Worm (Caenorhabditis elegans) whole organism, L4 larva: ENCODE results near the gene clec-228.

ENCODE experiments used
- D1046.2 ChIP-seq: fragments of 200-800 bp; sonication (Bioruptor generic); IDR thresholded peaks from 2 replicates; pipeline ENCODE4 v1.3.6; 2022; ENCODE audit warnings: missing genetic modification characterization, missing compliant biosample characterization
- T26A8.4 ChIP-seq: fragments of 200-800 bp; sonication (Bioruptor generic); IDR thresholded peaks from 2 replicates; pipeline ENCODE4 v1.3.6; 2022; ENCODE audit warnings: missing genetic modification characterization, missing compliant biosample characterization
- Y105C5A.15 ChIP-seq: fragments of 200-800 bp; sonication (Bioruptor generic); IDR thresholded peaks from 2 replicates; pipeline ENCODE4 v1.3.6; 2022; ENCODE audit warnings: missing genetic modification characterization, missing compliant biosample characterization
- ZK546.5 ChIP-seq, 2 experiments: sonication (generic microtip); optimal IDR thresholded peaks; 2 replicates each; lab custom pipeline; 2017; ENCODE audit warnings: missing biosample characterization in 2 of 2, missing genetic modification characterization in 2 of 2
- aha-1 ChIP-seq: fragments of 150-350 bp; peaks from one replicate; lab custom pipeline; 2014; ENCODE audit warnings: missing biosample characterization, missing genetic modification characterization
- ceh-20 ChIP-seq: fragments of 200-800 bp; sonication (Bioruptor generic); IDR thresholded peaks from 2 replicates; pipeline ENCODE4 v1.3.6; 2022; ENCODE audit warnings: missing genetic modification reagents, missing genetic modification characterization, missing compliant biosample characterization
- ceh-32 ChIP-seq: sonication (generic microtip); optimal IDR thresholded peaks from 2 replicates; lab custom pipeline; 2016; ENCODE audit warnings: mild to moderate bottlenecking, missing genetic modification characterization, missing compliant biosample characterization; ENCODE audit not compliant: poor library complexity
- ceh-82 ChIP-seq: sonication (generic microtip); optimal IDR thresholded peaks from 2 replicates; lab custom pipeline; 2017; ENCODE audit warnings: missing biosample characterization, missing genetic modification characterization
- cey-2 ChIP-seq: sonication (generic microtip); optimal IDR thresholded peaks from 3 replicates; lab custom pipeline; 2017; ENCODE audit warnings: missing genetic modification characterization, mild to moderate bottlenecking, missing compliant biosample characterization, antibody characterized with exemption, borderline replicate concordance; ENCODE audit not compliant: insufficient read depth
- ctbp-1 ChIP-seq: fragments of 200-800 bp; sonication (Bioruptor generic); IDR thresholded peaks from 2 replicates; pipeline ENCODE4 v1.3.6; 2022; ENCODE audit warnings: missing genetic modification reagents, missing genetic modification characterization, missing compliant biosample characterization
- daf-16 ChIP-seq, 3 experiments: sonication (generic microtip); optimal IDR thresholded peaks; 2 replicates each; lab custom pipeline; 2016 to 2017; ENCODE audit warnings: missing genetic modification characterization in 3 of 3, missing genetic modification reagents in 3 of 3, mild to moderate bottlenecking in 2 of 3, missing compliant biosample characterization in 2 of 3, missing biosample characterization in 1 of 3, moderate library complexity in 1 of 3
- daf-8 ChIP-seq: fragments of 200-800 bp; sonication (Bioruptor generic); IDR thresholded peaks from 2 replicates; pipeline ENCODE4 v1.3.6; 2022; ENCODE audit warnings: missing genetic modification characterization, missing compliant biosample characterization
- dmd-6 ChIP-seq: fragments of 200-800 bp; sonication (Bioruptor generic); IDR thresholded peaks from 2 replicates; pipeline ENCODE4 v1.3.6; 2022; ENCODE audit warnings: missing genetic modification reagents, missing genetic modification characterization, missing compliant biosample characterization
- dpl-1 ChIP-seq: fragments of 150-350 bp; optimal IDR thresholded peaks from 2 replicates; lab custom pipeline; 2014; ENCODE audit warnings: missing biosample characterization, missing genetic modification reagents, missing genetic modification characterization
- duxl-1 ChIP-seq: sonication (generic microtip); optimal IDR thresholded peaks from 2 replicates; lab custom pipeline; 2016; ENCODE audit warnings: mild to moderate bottlenecking, missing genetic modification characterization, moderate library complexity, missing compliant biosample characterization; ENCODE audit not compliant: poor library complexity
- fkh-10 ChIP-seq: fragments of 150-350 bp; optimal IDR thresholded peaks from 2 replicates; lab custom pipeline; 2014; ENCODE audit warnings: missing biosample characterization, missing genetic modification reagents, missing genetic modification characterization
- hmg-1.1 ChIP-seq: fragments of 200-800 bp; sonication (Bioruptor generic); IDR thresholded peaks from 2 replicates; pipeline ENCODE4 v1.3.6; 2022; ENCODE audit warnings: missing genetic modification reagents, missing genetic modification characterization, missing compliant biosample characterization
- lim-7 ChIP-seq: fragments of 200-800 bp; sonication (Bioruptor generic); IDR thresholded peaks from 2 replicates; pipeline ENCODE4 v1.3.6; 2022; ENCODE audit warnings: missing genetic modification characterization, missing compliant biosample characterization
- lin-1 ChIP-seq: fragments of 200-800 bp; sonication (Bioruptor generic); IDR thresholded peaks from 2 replicates; pipeline ENCODE4 v1.3.6; 2022; ENCODE audit warnings: missing genetic modification reagents, missing genetic modification characterization, missing compliant biosample characterization
- lin-38 ChIP-seq: fragments of 200-800 bp; sonication (Bioruptor generic); IDR thresholded peaks from 2 replicates; pipeline ENCODE4 v1.3.6; 2022; ENCODE audit warnings: missing genetic modification reagents, missing genetic modification characterization, missing compliant biosample characterization
- lsy-2 ChIP-seq, 2 experiments: fragments of 150-350 bp in 1 of 2; sonication (generic microtip) in 1 of 2; optimal IDR thresholded peaks; 2 replicates each; lab custom pipeline; 2014 to 2017; ENCODE audit warnings: missing biosample characterization in 2 of 2, missing genetic modification characterization in 2 of 2
- madf-9 ChIP-seq: fragments of 200-800 bp; sonication (Bioruptor generic); conservative IDR thresholded peaks from 2 replicates; pipeline ENCODE4 v1.3.6; 2022; ENCODE audit warnings: missing genetic modification reagents, missing genetic modification characterization, missing compliant biosample characterization
- nhr-10 ChIP-seq: fragments of 150-350 bp; optimal IDR thresholded peaks from 2 replicates; lab custom pipeline; 2014; ENCODE audit warnings: missing biosample characterization, missing genetic modification characterization
- nhr-237 ChIP-seq: sonication (generic microtip); optimal IDR thresholded peaks from 2 replicates; lab custom pipeline; 2017; ENCODE audit warnings: missing biosample characterization, missing genetic modification characterization
- nhr-42 ChIP-seq: fragments of 200-800 bp; sonication (Bioruptor generic); IDR thresholded peaks from 2 replicates; pipeline ENCODE4 v1.3.6; 2022; ENCODE audit warnings: missing genetic modification characterization, missing compliant biosample characterization
- nhr-76 ChIP-seq: fragments of 150-350 bp; optimal IDR thresholded peaks from 2 replicates; lab custom pipeline; 2014; ENCODE audit warnings: missing biosample characterization, missing genetic modification characterization
- nhr-77 ChIP-seq: fragments of 150-350 bp; optimal IDR thresholded peaks from 2 replicates; lab custom pipeline; 2014; ENCODE audit warnings: missing biosample characterization, missing genetic modification characterization
- pqm-1 ChIP-seq: sonication (generic microtip); optimal IDR thresholded peaks from 2 replicates; lab custom pipeline; 2017; ENCODE audit warnings: missing biosample characterization, missing genetic modification characterization
- rbr-2 ChIP-seq: sonication (generic microtip); optimal IDR thresholded peaks from 2 replicates; lab custom pipeline; 2016; ENCODE audit warnings: missing genotype, missing genetic modification characterization, missing compliant biosample characterization
- unc-62 ChIP-seq, 3 experiments: fragments of 150-350 bp in 1 of 3; sonication (generic microtip); optimal IDR thresholded peaks in 2 of 3; peaks in 1 of 3; 1 replicate in 1 of 3; 2 replicates in 2 of 3; lab custom pipeline; 2014 to 2017; ENCODE audit warnings: missing biosample characterization in 3 of 3, missing genetic modification characterization in 3 of 3, missing genetic modification reagents in 3 of 3, missing genotype in 1 of 3
- vab-7 ChIP-seq: fragments of 200-800 bp; sonication (Bioruptor generic); IDR thresholded peaks from 2 replicates; pipeline ENCODE4 v1.3.6; 2022; ENCODE audit warnings: missing genetic modification reagents, missing genetic modification characterization, missing compliant biosample characterization
- zag-1 ChIP-seq: fragments of 150-350 bp; optimal IDR thresholded peaks from 2 replicates; lab custom pipeline; 2014; ENCODE audit warnings: missing biosample characterization, missing genetic modification characterization
- zip-2 ChIP-seq: fragments of 150-350 bp; optimal IDR thresholded peaks from 2 replicates; lab custom pipeline; 2014; ENCODE audit warnings: missing biosample characterization, missing genetic modification characterization
- ztf-11 ChIP-seq: fragments of 150-350 bp; optimal IDR thresholded peaks from 2 replicates; lab custom pipeline; 2014; ENCODE audit warnings: missing biosample characterization, missing genetic modification characterization
- ztf-7 ChIP-seq: fragments of 150-350 bp; optimal IDR thresholded peaks from 2 replicates; lab custom pipeline; 2014; ENCODE audit warnings: missing biosample characterization, missing genetic modification characterization

The clec-228 gene

ce11 chrV:15315827-15316527 is 23.3 kb downstream of the clec-228 start, which contains the start of the genes srt-22 and nhr-246:
Gene srt-22 (minus strand): TSS chrV:15315927.
Gene nhr-246 (plus strand): TSS chrV:15316477.
- TF ChIP-seq daf-8 (GFP tag; lab: Robert Waterston, UW) (no peak), lsy-2 (tag; optimal IDR thresholded peaks at IDR 0.05; lab: Kevin White, UChicago) (no peak), daf-16 (GFP tag; optimal IDR thresholded peaks at IDR 0.05; lab: Kevin White, UChicago) (no peak), daf-16 (tag; optimal IDR thresholded peaks at IDR 0.05; lab: Kevin White, UChicago) (peak; percentile 90)
- TF ChIP-seq, all 104 proteins: peak for 1

- no peak for TF ChIP-seq nhr-42
- no peak for TF ChIP-seq ceh-32 (tag; lab: Kevin White, UChicago)
- no peak for TF ChIP-seq ztf-11
- no peak for TF ChIP-seq vab-7
- no peak for TF ChIP-seq lin-38 (GFP tag; lab: Robert Waterston, UW)
- TF ChIP-seq ZK546.5 (tag; optimal IDR thresholded peaks at IDR 0.05; lab: Kevin White, UChicago), result no peak
- no peak for TF ChIP-seq ztf-7
- TF ChIP-seq duxl-1 (tag; lab: Kevin White, UChicago), result no peak
- no peak for TF ChIP-seq nhr-10
- no peak for TF ChIP-seq nhr-237
- peak in 1 of 2 experiments; percentile 81 for TF ChIP-seq unc-62 (GFP tag; optimal IDR thresholded peaks at IDR 0.05 in 1 of 2; lab: Kevin White, UChicago)
- no peak for TF ChIP-seq unc-62 (tag; optimal IDR thresholded peaks at IDR 0.05; lab: Kevin White, UChicago)
- no peak for TF ChIP-seq madf-9 (GFP tag; lab: Robert Waterston, UW)
- no peak for TF ChIP-seq nhr-76 (tag; lab: Kevin White, UChicago)
- no peak for TF ChIP-seq D1046.2
- peak; percentile 69 for TF ChIP-seq aha-1 (tag; lab: Kevin White, UChicago)
- TF ChIP-seq ceh-82 (tag; lab: Kevin White, UChicago), result no peak
These were observed 25.7 kb downstream of the clec-228 start for ce11 chrV:15313529-15313928.

DNA sequence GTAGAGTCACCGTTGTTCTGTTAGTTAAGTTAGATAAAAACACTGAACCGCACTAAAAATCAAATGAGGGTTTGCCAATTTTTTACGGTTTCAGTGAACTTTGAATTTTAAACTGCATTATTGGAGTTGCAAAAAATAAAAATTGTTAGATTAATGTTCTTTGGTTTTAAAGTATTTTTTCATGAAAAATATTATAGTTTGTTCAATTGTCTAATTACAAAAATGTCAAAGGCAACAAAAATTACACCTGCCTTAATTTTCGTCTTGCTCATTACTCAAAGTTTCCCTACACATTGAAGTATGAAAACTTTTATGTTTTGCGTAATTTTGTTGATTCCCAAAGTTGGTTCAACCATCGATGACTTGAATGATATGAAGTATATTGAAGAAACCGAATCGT is 28.5 kb downstream of the clec-228 start, which contains the start of gene irld-62:
Gene irld-62 (plus strand): TSS at position 301 of the 400 bp plus-strand sequence.
- TF ChIP-seq cey-2, result no peak
- no peak for TF ChIP-seq ceh-20 (GFP tag; lab: Robert Waterston, UW)
- TF ChIP-seq lin-1 (GFP tag; lab: Robert Waterston, UW), result no peak
- no peak for TF ChIP-seq ctbp-1

DNA sequence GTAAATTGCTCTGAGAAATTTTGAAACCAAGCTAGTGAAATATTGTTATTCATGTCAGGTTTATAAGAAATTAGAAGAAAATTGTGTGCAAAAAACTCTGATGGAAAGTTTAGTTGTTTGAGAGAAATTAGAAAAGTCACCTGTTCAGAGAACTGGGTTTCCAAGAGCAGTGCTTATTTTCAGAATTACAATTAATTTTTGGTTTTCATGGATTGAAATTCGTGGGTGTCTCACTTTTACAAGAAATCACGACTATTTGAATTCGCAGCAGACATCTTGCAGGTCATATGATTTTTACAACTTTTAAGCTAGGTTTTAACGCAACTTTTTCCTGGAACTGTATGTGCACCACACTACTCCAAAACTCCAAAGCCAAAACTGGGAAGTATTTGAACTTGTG is 30.3 kb downstream of the clec-228 start, which contains the start of gene srz-10:
Gene srz-10 (minus strand): TSS at position 88 of the 400 bp plus-strand sequence.
- TF ChIP-seq T26A8.4 (GFP tag; lab: Robert Waterston, UW) (no peak), lim-7 (GFP tag; lab: Robert Waterston, UW) (no peak), nhr-237 (no peak), dmd-6 (GFP tag; lab: Robert Waterston, UW) (no peak), Y105C5A.15 (GFP tag; lab: Robert Waterston, UW) (no peak), pqm-1 (tag; lab: Kevin White, UChicago) (no peak)

ce11 chrV:15306745-15307144 is 32.5 kb downstream of the clec-228 start, which contains the start of gene T26H8.4:
Gene T26H8.4 (minus strand): TSS chrV:15306845.
- no peak for TF ChIP-seq nhr-77 (tag; lab: Kevin White, UChicago)
- no peak for TF ChIP-seq zip-2 (tag; lab: Kevin White, UChicago)
- no peak for TF ChIP-seq duxl-1 (tag; lab: Kevin White, UChicago)
- TF ChIP-seq dpl-1 (GFP tag; lab: Kevin White, UChicago), result no peak
- no peak for TF ChIP-seq ztf-7
- no peak for TF ChIP-seq fkh-10
- TF ChIP-seq madf-9 (GFP tag; lab: Robert Waterston, UW), result no peak
- TF ChIP-seq ceh-82 (tag; lab: Kevin White, UChicago), result no peak
- no peak for TF ChIP-seq T26A8.4 (GFP tag; lab: Robert Waterston, UW)
- TF ChIP-seq rbr-2 (tag; lab: Kevin White, UChicago), result no peak
- TF ChIP-seq ceh-20 (GFP tag; lab: Robert Waterston, UW), result no peak
- TF ChIP-seq zag-1 (tag; lab: Kevin White, UChicago), result no peak
- TF ChIP-seq hmg-1.1 (GFP tag; lab: Robert Waterston, UW), result no peak
